Worm (Caenorhabditis elegans): ENCODE measurements around the gene Y22D7AL.15.

The Y22D7AL.15 gene

DNA sequence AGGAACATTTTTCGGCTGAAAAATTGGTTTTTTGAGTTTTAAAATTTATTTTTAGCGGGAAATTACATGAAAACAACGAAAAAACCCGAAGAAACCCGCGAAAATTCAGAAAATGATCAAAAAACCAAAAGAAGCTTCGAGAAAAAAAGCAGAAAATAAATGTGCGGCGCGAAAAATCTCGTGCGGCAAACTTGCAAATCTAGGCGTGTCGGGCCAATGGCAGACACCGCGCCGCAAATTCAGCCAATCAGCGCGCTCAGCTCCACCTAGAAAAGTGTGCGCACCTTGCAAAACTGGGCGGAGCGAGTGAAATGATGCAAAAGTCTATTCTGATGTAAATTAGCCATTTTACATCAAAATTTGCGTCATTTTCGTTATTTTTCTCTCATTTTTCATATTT lies 40.7 kb downstream of the Y22D7AL.15 start, which contains the start of gene Y22D7AL.10 (continued):
- peak; percentile 99 for TF ChIP-seq nhr-43 (tag; optimal IDR thresholded peaks at IDR 0.05; ENCODE audit: poor library complexity, severe bottlenecking)
- TF ChIP-seq nhr-12 (tag; optimal IDR thresholded peaks at IDR 0.05): no peak
- peak; percentile 81 for TF ChIP-seq nhr-77 (tag; optimal IDR thresholded peaks at IDR 0.05)
- TF ChIP-seq egl-27 (tag; optimal IDR thresholded peaks at IDR 0.05): peak; percentile 55
- TF ChIP-seq eor-1 (tag; optimal IDR thresholded peaks at IDR 0.05): peak in 1 of 2 experiments; percentile 47
- peak; percentile 89 for TF ChIP-seq R02D3.7 (tag; optimal IDR thresholded peaks at IDR 0.05)
- TF ChIP-seq elt-1 (tag; optimal IDR thresholded peaks at IDR 0.05): peak; percentile 71
- TF ChIP-seq elt-3 (tag; optimal IDR thresholded peaks at IDR 0.05): peak in 2 of 3 experiments; percentile 4 to 47

ce11 chrIII:1618312-1618711 lies 41.4 kb downstream of the Y22D7AL.15 start:
- TF ChIP-seq nhr-77 (tag; optimal IDR thresholded peaks at IDR 0.05): no peak
- TF ChIP-seq ama-1 (optimal IDR thresholded peaks at IDR 0.05): peak; percentile 7

DNA sequence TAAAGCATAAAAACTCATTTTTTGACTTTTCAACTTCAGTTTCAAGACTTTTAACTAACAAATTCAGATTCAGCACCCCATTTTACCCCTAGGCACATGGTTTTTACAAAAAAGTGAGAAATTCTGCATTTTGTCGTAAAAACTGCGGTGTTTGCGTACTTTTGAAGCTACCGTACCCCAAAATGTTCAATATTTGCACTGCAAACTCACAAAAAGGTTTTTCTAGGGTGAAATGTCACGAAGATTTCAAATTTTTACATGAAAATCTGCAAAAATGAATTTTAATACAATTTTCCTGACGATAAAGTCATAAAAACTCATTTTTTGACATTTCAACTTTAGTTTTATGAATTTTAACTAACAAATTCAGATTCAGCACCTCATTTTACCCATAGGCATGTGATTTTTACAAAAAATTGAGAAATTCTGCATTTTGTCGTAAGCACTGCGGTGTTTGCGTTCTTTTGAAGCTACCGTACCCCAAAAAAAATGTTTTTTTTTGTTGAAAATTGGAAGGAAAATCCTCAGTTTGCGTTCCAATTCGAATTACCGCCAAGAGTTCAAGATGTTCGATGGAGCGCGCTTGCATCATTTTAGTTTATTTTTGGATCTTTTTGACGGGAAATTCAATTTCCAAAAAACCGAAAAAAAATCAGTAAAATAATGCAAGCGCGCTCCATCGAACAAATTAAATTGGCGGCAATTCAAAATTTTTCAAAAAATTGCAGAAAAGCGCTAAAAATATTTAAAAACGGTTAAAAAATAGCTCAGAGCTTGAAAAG lies 43.2 kb downstream of the Y22D7AL.15 start:
- TF ChIP-seq elt-3 (tag; optimal IDR thresholded peaks at IDR 0.05) (no peak), ztf-4 (tag; optimal IDR thresholded peaks at IDR 0.05) (peak; percentile 59), nhr-12 (tag; optimal IDR thresholded peaks at IDR 0.05) (no peak), pqm-1 (tag; optimal IDR thresholded peaks at IDR 0.05) (no peak), fos-1 (tag; optimal IDR thresholded peaks at IDR 0.05) (no peak), egl-27 (tag; optimal IDR thresholded peaks at IDR 0.05) (no peak), hmg-11 (tag; optimal IDR thresholded peaks at IDR 0.05) (no peak), daf-12 (tag; optimal IDR thresholded peaks at IDR 0.05) (no peak), zag-1 (tag; optimal IDR thresholded peaks at IDR 0.05) (no peak), ama-1 (optimal IDR thresholded peaks at IDR 0.05) (peak; percentile 94), ztf-11 (tag; optimal IDR thresholded peaks at IDR 0.05) (no peak), nhr-28 (tag; optimal IDR thresholded peaks at IDR 0.05) (no peak), unc-62 (GFP tag; optimal IDR thresholded peaks at IDR 0.05) (no peak), pha-4 (tag; optimal IDR thresholded peaks at IDR 0.05) (peak; percentile 7), skn-1 (tag; optimal IDR thresholded peaks at IDR 0.05) (no peak), R02D3.7 (tag; optimal IDR thresholded peaks at IDR 0.05) (no peak), nhr-23 (tag; optimal IDR thresholded peaks at IDR 0.05) (no peak), unc-39 (tag; optimal IDR thresholded peaks at IDR 0.05) (no peak), ZK546.5 (tag; optimal IDR thresholded peaks at IDR 0.05) (no peak), nhr-25 (tag; optimal IDR thresholded peaks at IDR 0.05) (peak; percentile 48), elt-2 (tag; optimal IDR thresholded peaks at IDR 0.05) (peak; percentile 46), nhr-77 (tag; optimal IDR thresholded peaks at IDR 0.05) (no peak), nfya-1 (tag; optimal IDR thresholded peaks at IDR 0.05; ENCODE audit: insufficient read depth) (peak; percentile 38), lsy-12 (tag; optimal IDR thresholded peaks at IDR 0.05) (peak; percentile 42), nhr-11 (tag; optimal IDR thresholded peaks at IDR 0.05) (no peak), sea-2 (GFP tag; optimal IDR thresholded peaks at IDR 0.05) (no peak), mdl-1 (tag; optimal IDR thresholded peaks at IDR 0.05) (no peak), nhr-43 (tag; optimal IDR thresholded peaks at IDR 0.05; ENCODE audit: poor library complexity, severe bottlenecking) (peak; percentile 55), jun-1 (tag; optimal IDR thresholded peaks at IDR 0.05) (no peak), nhr-237 (tag; optimal IDR thresholded peaks at IDR 0.05) (no peak), nhr-76 (tag; optimal IDR thresholded peaks at IDR 0.05) (no peak), ceh-28 (tag; optimal IDR thresholded peaks at IDR 0.05) (peak; percentile 4), fkh-10 (GFP tag; optimal IDR thresholded peaks at IDR 0.05) (no peak), egl-5 (tag; optimal IDR thresholded peaks at IDR 0.05) (no peak), ceh-16 (tag; optimal IDR thresholded peaks at IDR 0.05) (no peak), fkh-2 (tag; optimal IDR thresholded peaks at IDR 0.05) (no peak), eor-1 (tag; optimal IDR thresholded peaks at IDR 0.05) (no peak), nhr-67 (tag; optimal IDR thresholded peaks at IDR 0.05) (no peak), lin-39 (tag; optimal IDR thresholded peaks at IDR 0.05) (no peak), aly-2 (tag; optimal IDR thresholded peaks at IDR 0.05) (no peak), tbx-2 (tag; optimal IDR thresholded peaks at IDR 0.05) (no peak), mml-1 (tag; optimal IDR thresholded peaks at IDR 0.05) (no peak), lin-15B (tag; optimal IDR thresholded peaks at IDR 0.05) (peak; percentile 68)
